Fruit fly (Drosophila melanogaster) whole organism, prepupa: ENCODE results near the gene CG9592.

Experiments used
- CG34406 ChIP-seq: fragments of 200-800 bp; sonication (Bioruptor generic); optimal IDR thresholded peaks from 3 replicates; lab custom pipeline; 2016; ENCODE audit warnings: missing biosample characterization, missing genetic modification characterization
- CG6808 ChIP-seq: fragments of 200-800 bp; sonication (Bioruptor generic); optimal IDR thresholded peaks from 3 replicates; lab custom pipeline; 2017; ENCODE audit warnings: missing biosample characterization, missing genetic modification characterization, mild to moderate bottlenecking, moderate library complexity, missing genetic modification reagents
- Hr38 ChIP-seq: sonication (Bioruptor generic); optimal IDR thresholded peaks from 2 replicates; lab custom pipeline; 2016; ENCODE audit warnings: missing biosample characterization, missing genetic modification characterization
- OdsH ChIP-seq: fragments of 200-800 bp; sonication (Bioruptor generic); optimal IDR thresholded peaks from 3 replicates; lab custom pipeline; 2016; ENCODE audit warnings: missing biosample characterization, missing genetic modification characterization
- lz ChIP-seq: fragments of 200-800 bp; sonication (Bioruptor generic); optimal IDR thresholded peaks from 3 replicates; lab custom pipeline; 2016; ENCODE audit warnings: missing biosample characterization, missing genetic modification characterization
- net ChIP-seq: fragments of 200-800 bp; sonication (Bioruptor generic); optimal IDR thresholded peaks from 3 replicates; lab custom pipeline; 2016; ENCODE audit warnings: missing biosample characterization, missing genetic modification characterization
- salr ChIP-seq, 2 experiments: fragments of 200-800 bp; sonication (Bioruptor generic); optimal IDR thresholded peaks; 3 replicates each; lab custom pipeline; 2016 to 2018; ENCODE audit warnings: missing biosample characterization in 2 of 2, missing genetic modification characterization in 2 of 2, mild to moderate bottlenecking in 1 of 2
- spab ChIP-seq: fragments of 200-800 bp; sonication (Bioruptor generic); optimal IDR thresholded peaks from 2 replicates; lab custom pipeline; 2017; ENCODE audit warnings: missing biosample characterization, mild to moderate bottlenecking, missing genetic modification characterization, missing genetic modification reagents
- svp ChIP-seq: fragments of 200-800 bp; sonication (Bioruptor generic); peaks from one replicate; lab custom pipeline; 2016; ENCODE audit warnings: missing biosample characterization, missing genetic modification characterization

DNA sequence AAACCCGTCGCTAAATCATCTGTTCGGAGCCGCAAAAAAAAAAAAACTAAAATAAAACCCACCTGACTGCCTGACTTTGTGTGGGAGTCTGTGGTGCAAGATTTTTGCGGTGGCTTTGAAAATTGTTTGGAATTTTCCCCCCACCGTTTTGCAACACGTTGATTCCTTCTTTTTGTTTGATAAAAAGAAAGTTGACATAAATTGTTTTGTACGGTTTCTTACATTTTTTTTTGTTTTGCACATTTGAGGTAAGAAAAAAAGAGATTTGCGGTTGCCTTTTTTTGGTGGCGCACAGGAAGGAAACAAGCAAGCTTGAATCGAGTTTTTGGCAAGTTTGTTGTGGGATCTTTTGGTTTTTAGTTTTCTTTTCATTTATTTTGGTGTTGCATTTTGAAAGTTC lies 1.9 kb upstream of the CG9592 start:
- TF ChIP-seq OdsH (GFP tag; lab: Kevin White, UChicago): peak; percentile 4
- TF ChIP-seq Hr38: no peak
- no peak for TF ChIP-seq lz (GFP tag; lab: Kevin White, UChicago)
- peak; percentile 2 for TF ChIP-seq CG34406 (GFP tag; lab: Kevin White, UChicago)
- no peak for TF ChIP-seq CG6808 (GFP tag; lab: Kevin White, UChicago)
- no peak for TF ChIP-seq net (GFP tag; lab: Kevin White, UChicago)
- TF ChIP-seq salr (GFP tag; optimal IDR thresholded peaks at IDR 0.05; lab: Kevin White, UChicago): no peak
- TF ChIP-seq spab (GFP tag; lab: Kevin White, UChicago): no peak
- no peak for TF ChIP-seq svp (GFP tag; lab: Kevin White, UChicago)
